Worm (Caenorhabditis elegans) whole organism, L4 larva: Measurements from ENCODE around the gene unc-116.

ENCODE experiments used
- T26A8.4 ChIP-seq: fragments of 200-800 bp; sonication (Bioruptor generic); IDR thresholded peaks from 2 replicates; pipeline ENCODE4 v1.3.6; 2022; ENCODE audit warnings: missing genetic modification characterization, missing compliant biosample characterization
- Y5F2A.4 ChIP-seq: fragments of 200-800 bp; sonication (Bioruptor generic); optimal IDR thresholded peaks from 2 replicates; lab custom pipeline; 2018; ENCODE audit warnings: mild to moderate bottlenecking, missing genetic modification characterization, missing compliant biosample characterization
- Y75B8A.6 ChIP-seq: fragments of 200-800 bp; sonication (Bioruptor generic); IDR thresholded peaks from 2 replicates; pipeline ENCODE4 v1.3.6; 2022; ENCODE audit warnings: missing genetic modification reagents, missing genetic modification characterization, missing compliant biosample characterization
- ama-1 ChIP-seq: fragments of 150-350 bp; optimal IDR thresholded peaks from 2 replicates; lab custom pipeline; 2014; ENCODE audit warnings: inconsistent platforms, mixed read lengths
- dpl-1 ChIP-seq: fragments of 150-350 bp; optimal IDR thresholded peaks from 2 replicates; lab custom pipeline; 2014; ENCODE audit warnings: missing biosample characterization, missing genetic modification reagents, missing genetic modification characterization
- fkh-10 ChIP-seq: fragments of 150-350 bp; optimal IDR thresholded peaks from 2 replicates; lab custom pipeline; 2014; ENCODE audit warnings: missing biosample characterization, missing genetic modification reagents, missing genetic modification characterization
- madf-9 ChIP-seq: fragments of 200-800 bp; sonication (Bioruptor generic); conservative IDR thresholded peaks from 2 replicates; pipeline ENCODE4 v1.3.6; 2022; ENCODE audit warnings: missing genetic modification reagents, missing genetic modification characterization, missing compliant biosample characterization
- mdl-1 ChIP-seq, 2 experiments: fragments of 150-350 bp in 1 of 2; sonication (generic microtip) in 1 of 2; optimal IDR thresholded peaks; 2 replicates each; lab custom pipeline; 2014 to 2017; ENCODE audit warnings: missing biosample characterization in 2 of 2, missing genetic modification characterization in 2 of 2
- nhr-237 ChIP-seq: sonication (generic microtip); optimal IDR thresholded peaks from 2 replicates; lab custom pipeline; 2017; ENCODE audit warnings: missing biosample characterization, missing genetic modification characterization
- nhr-25 ChIP-seq: sonication (generic microtip); optimal IDR thresholded peaks from 2 replicates; lab custom pipeline; 2017; ENCODE audit warnings: missing genetic modification characterization, mild to moderate bottlenecking, missing compliant biosample characterization, antibody characterized with exemption, moderate library complexity, borderline replicate concordance; ENCODE audit not compliant: insufficient read depth
- pha-4 ChIP-seq, 2 experiments: fragments of 150-350 bp in 1 of 2; fragments of 200-800 bp in 1 of 2; sonication (Bioruptor generic) in 1 of 2; IDR thresholded peaks in 1 of 2; optimal IDR thresholded peaks in 1 of 2; 2 replicates each; pipeline versions ENCODE4 v1.3.6 to Lab custom; 2014 to 2022; ENCODE audit warnings: missing genetic modification characterization in 2 of 2, missing genetic modification reagents in 2 of 2, missing biosample characterization in 1 of 2, missing compliant biosample characterization in 1 of 2
- zag-1 ChIP-seq: fragments of 150-350 bp; optimal IDR thresholded peaks from 2 replicates; lab custom pipeline; 2014; ENCODE audit warnings: missing biosample characterization, missing genetic modification characterization

- TF ChIP-seq ama-1 (lab: Kevin White, UChicago) = no peak
- no peak for TF ChIP-seq nhr-25 (tag; lab: Kevin White, UChicago)
- TF ChIP-seq Y5F2A.4 (GFP tag; lab: Kevin White, UChicago) = no peak
- TF ChIP-seq madf-9 (GFP tag; lab: Robert Waterston, UW) = no peak
- TF ChIP-seq T26A8.4 (GFP tag; lab: Robert Waterston, UW) = no peak
- no peak for TF ChIP-seq pha-4 (GFP tag; IDR thresholded peaks at IDR 0.05; lab: Robert Waterston, UW)
- no peak for TF ChIP-seq pha-4 (tag; optimal IDR thresholded peaks at IDR 0.05; lab: Kevin White, UChicago)
- peak in 1 of 2 experiments; percentile 28 for TF ChIP-seq mdl-1 (tag; optimal IDR thresholded peaks at IDR 0.05; lab: Kevin White, UChicago)
- TF ChIP-seq zag-1 (tag; lab: Kevin White, UChicago) = no peak
- no peak for TF ChIP-seq Y75B8A.6 (GFP tag; lab: Robert Waterston, UW)
- peak; percentile 27 for TF ChIP-seq fkh-10 (GFP tag; lab: Kevin White, UChicago)
- no peak for TF ChIP-seq nhr-237 (tag; lab: Kevin White, UChicago)
- TF ChIP-seq dpl-1 = no peak
Observed at ce11 chrIII:8392307-8392706, 37.3 kb upstream of the unc-116 start.
